Fruit fly (Drosophila melanogaster) whole organism, wandering third instar larva: ENCODE data around the gene CG14357.

Experiments used
- Abd-B ChIP-seq: fragments of >200 bp; optimal IDR thresholded peaks from 2 replicates; lab custom pipeline; 2017; ENCODE audit warnings: missing biosample characterization, missing genetic modification characterization
- CG9705 ChIP-seq: fragments of 200-800 bp; sonication (Bioruptor generic); optimal IDR thresholded peaks from 2 replicates; lab custom pipeline; 2018; ENCODE audit warnings: missing biosample characterization, mild to moderate bottlenecking, missing genetic modification characterization
- Dfd ChIP-seq: fragments of >200 bp; optimal IDR thresholded peaks from 2 replicates; lab custom pipeline; 2017; ENCODE audit warnings: missing biosample characterization, missing genetic modification characterization
- Dif ChIP-seq: fragments of 200-275, 200-300 bp; sonication (Bioruptor generic); optimal IDR thresholded peaks from 2 replicates; lab custom pipeline; 2018; ENCODE audit warnings: missing biosample characterization, missing genetic modification characterization; ENCODE audit not compliant: partially characterized antibody
- GATAd ChIP-seq: sonication (Bioruptor generic); optimal IDR thresholded peaks from 2 replicates; lab custom pipeline; 2016; ENCODE audit warnings: missing biosample characterization, missing genetic modification characterization
- HLH106 ChIP-seq: fragments of 200-800 bp; optimal IDR thresholded peaks from 3 replicates; lab custom pipeline; 2019; ENCODE audit warnings: missing biosample characterization, mild to moderate bottlenecking, missing genetic modification characterization, moderate library complexity
- Hnf4 ChIP-seq: fragments of 200-800 bp; sonication (Bioruptor generic); optimal IDR thresholded peaks from 2 replicates; lab custom pipeline; 2016; ENCODE audit warnings: missing biosample characterization, mild to moderate bottlenecking, missing genetic modification characterization
- Hr78 ChIP-seq: fragments of >200 bp; optimal IDR thresholded peaks from 2 replicates; lab custom pipeline; 2017; ENCODE audit warnings: missing biosample characterization, missing genetic modification characterization
- Hr83 ChIP-seq: fragments of 200-300 bp; sonication (Bioruptor generic); optimal IDR thresholded peaks from 2 replicates; lab custom pipeline; 2016; ENCODE audit warnings: missing biosample characterization, mild to moderate bottlenecking, missing genetic modification characterization, moderate library complexity; ENCODE audit not compliant: poor library complexity, severe bottlenecking
- Jra ChIP-seq: sonication (Bioruptor generic); optimal IDR thresholded peaks from 2 replicates; lab custom pipeline; 2016; ENCODE audit warnings: missing biosample characterization, missing genetic modification characterization
- Mio ChIP-seq: sonication (Bioruptor generic); optimal IDR thresholded peaks from 2 replicates; lab custom pipeline; 2016; ENCODE audit warnings: missing biosample characterization, missing genetic modification characterization
- Myc ChIP-seq: fragments of >200 bp; optimal IDR thresholded peaks from 2 replicates; lab custom pipeline; 2017
- N ChIP-seq: fragments of >200 bp; optimal IDR thresholded peaks from 2 replicates; lab custom pipeline; 2018; ENCODE audit warnings: missing biosample characterization, missing external identifiers, missing genetic modification characterization
- OdsH ChIP-seq: fragments of 200-800 bp; sonication (Bioruptor generic); optimal IDR thresholded peaks from 2 replicates; lab custom pipeline; 2016; ENCODE audit warnings: missing biosample characterization, mild to moderate bottlenecking, missing genetic modification characterization
- Rel ChIP-seq, 2 experiments: fragments of 200-800 bp; sonication (Bioruptor generic) in 1 of 2; optimal IDR thresholded peaks; 2 replicates in 1 of 2; 3 replicates in 1 of 2; lab custom pipeline; 2016 to 2019; ENCODE audit warnings: mild to moderate bottlenecking in 2 of 2, missing biosample characterization in 2 of 2, missing genetic modification characterization in 2 of 2, moderate library complexity in 1 of 2
- Sp1 ChIP-seq: fragments of 200-800 bp; sonication (Bioruptor generic); optimal IDR thresholded peaks from 3 replicates; lab custom pipeline; 2019; ENCODE audit warnings: missing biosample characterization, mild to moderate bottlenecking, missing genetic modification characterization, moderate library complexity
- Vsx2 ChIP-seq: fragments of 200-300, 225-300 bp; sonication (Bioruptor generic); optimal IDR thresholded peaks from 2 replicates; lab custom pipeline; 2018; ENCODE audit warnings: missing biosample characterization, missing genetic modification characterization; ENCODE audit not compliant: partially characterized antibody
- br ChIP-seq: fragments of 200-800 bp; sonication (Bioruptor generic); optimal IDR thresholded peaks from 2 replicates; lab custom pipeline; 2016; ENCODE audit warnings: missing biosample characterization, missing genetic modification characterization
- brk ChIP-seq: fragments of 200-800 bp; sonication (Bioruptor generic); optimal IDR thresholded peaks from 2 replicates; lab custom pipeline; 2016; ENCODE audit warnings: missing biosample characterization, mild to moderate bottlenecking, missing genetic modification characterization
- dl ChIP-seq, 2 experiments: fragments of 175-275, 200-275 bp in 1 of 2; fragments of 200-275 bp in 1 of 2; sonication (Bioruptor generic); optimal IDR thresholded peaks; lab custom pipeline; 2018; ENCODE audit warnings: mild to moderate bottlenecking in 2 of 2, missing biosample characterization in 2 of 2, missing genetic modification characterization in 2 of 2, moderate library complexity in 2 of 2; ENCODE audit not compliant: partially characterized antibody in 2 of 2, insufficient read depth in 1 of 2
- dsf ChIP-seq: sonication (Bioruptor generic); optimal IDR thresholded peaks from 2 replicates; lab custom pipeline; 2016; ENCODE audit warnings: missing biosample characterization, missing genetic modification characterization, borderline replicate concordance
- ey ChIP-seq: fragments of 200-800 bp; sonication (Bioruptor generic); optimal IDR thresholded peaks from 2 replicates; lab custom pipeline; 2016; ENCODE audit warnings: missing biosample characterization, missing genetic modification characterization
- foxo ChIP-seq, 2 experiments: fragments of 200-800 bp; sonication (Bioruptor generic); optimal IDR thresholded peaks; 2 replicates in 1 of 2; 3 replicates in 1 of 2; lab custom pipeline; 2016 to 2017; ENCODE audit warnings: missing biosample characterization in 2 of 2, missing genetic modification characterization in 2 of 2
- fru ChIP-seq: fragments of 200-800 bp; sonication (Bioruptor generic); optimal IDR thresholded peaks from 3 replicates; lab custom pipeline; 2016; ENCODE audit warnings: missing biosample characterization, mild to moderate bottlenecking, missing genetic modification characterization
- h ChIP-seq: fragments of 200-800 bp; sonication (Bioruptor generic); optimal IDR thresholded peaks from 3 replicates; lab custom pipeline; 2016; ENCODE audit warnings: missing biosample characterization, mild to moderate bottlenecking, missing genetic modification characterization
- jim ChIP-seq: fragments of 175-275, 200-325 bp; sonication (Bioruptor generic); optimal IDR thresholded peaks from 2 replicates; lab custom pipeline; 2016; ENCODE audit warnings: missing biosample characterization, mild to moderate bottlenecking, missing genetic modification characterization
- lola ChIP-seq: fragments of >200 bp; optimal IDR thresholded peaks from 2 replicates; lab custom pipeline; 2017; ENCODE audit warnings: missing biosample characterization, missing genetic modification characterization
- psq ChIP-seq: fragments of 200-800 bp; sonication (Bioruptor generic); optimal IDR thresholded peaks from 3 replicates; lab custom pipeline; 2017; ENCODE audit warnings: missing biosample characterization, mild to moderate bottlenecking, missing genetic modification characterization, moderate library complexity
- rgr ChIP-seq: fragments of 200-800 bp; sonication (Bioruptor generic); optimal IDR thresholded peaks from 3 replicates; lab custom pipeline; 2016; ENCODE audit warnings: missing biosample characterization, mild to moderate bottlenecking, missing genetic modification characterization
- sage ChIP-seq: fragments of 200-800 bp; sonication (Bioruptor generic); optimal IDR thresholded peaks from 2 replicates; lab custom pipeline; 2016; ENCODE audit warnings: missing biosample characterization, mild to moderate bottlenecking, missing genetic modification characterization
- tai ChIP-seq: sonication (Bioruptor generic); optimal IDR thresholded peaks from 2 replicates; lab custom pipeline; 2016; ENCODE audit warnings: missing biosample characterization, missing genetic modification characterization
- usp ChIP-seq: fragments of >200 bp; optimal IDR thresholded peaks from 2 replicates; lab custom pipeline; 2017; ENCODE audit warnings: missing biosample characterization, missing genetic modification characterization
- woc ChIP-seq: sonication (Bioruptor generic); optimal IDR thresholded peaks from 2 replicates; lab custom pipeline; 2016; ENCODE audit warnings: missing biosample characterization, mild to moderate bottlenecking, missing genetic modification characterization

The CG14357 gene

dm6 chr3R:14103022-14103421 lies 8.9 kb downstream of the CG14357 start, which contains the start of gene PK1-R:
TSS of gene PK1-R (minus strand) at chr3R:14103122.
- TF ChIP-seq brk (GFP tag; lab: Kevin White, UChicago) (no peak), dsf (no peak), usp (GFP tag; lab: Kevin White, UChicago) (no peak), rgr (no peak), Dfd (GFP tag; lab: Kevin White, UChicago) (no peak), sage (GFP tag; lab: Kevin White, UChicago) (no peak), fru (GFP tag; lab: Kevin White, UChicago) (no peak), dl (GFP tag; optimal IDR thresholded peaks at IDR 0.05; lab: Kevin White, UChicago; ENCODE audit: insufficient read depth in 1 of 2, partially characterized antibody in 2 of 2) (no peak), foxo (GFP tag; optimal IDR thresholded peaks at IDR 0.05; lab: Kevin White, UChicago) (no peak), Jra (no peak)

- TF ChIP-seq Abd-B (GFP tag; lab: Kevin White, UChicago) (no peak), CG9705 (GFP tag; lab: Kevin White, UChicago) (no peak), Hr83 (GFP tag; lab: Kevin White, UChicago) (no peak), usp (GFP tag; lab: Kevin White, UChicago) (no peak), rgr (no peak), HLH106 (tag; lab: Kevin White, UChicago) (no peak), Rel (GFP tag; optimal IDR thresholded peaks at IDR 0.05; lab: Kevin White, UChicago) (no peak), Rel (tag; optimal IDR thresholded peaks at IDR 0.05; lab: Kevin White, UChicago) (no peak), jim (GFP tag; lab: Kevin White, UChicago) (no peak), Hr78 (GFP tag; lab: Kevin White, UChicago) (no peak), foxo (GFP tag; optimal IDR thresholded peaks at IDR 0.05; lab: Kevin White, UChicago) (no peak), Sp1 (GFP tag; lab: Kevin White, UChicago) (no peak), Jra (no peak)
Measured at dm6 chr3R:14100962-14101361, 11.0 kb downstream of the CG14357 start.

dm6 chr3R:14098527-14099109 lies 13.3 kb downstream of the CG14357 start:
- TF ChIP-seq Vsx2 (peak; percentile 57), Sp1 (GFP tag; lab: Kevin White, UChicago) (no peak), Hr78 (GFP tag; lab: Kevin White, UChicago) (no peak), usp (GFP tag; lab: Kevin White, UChicago) (no peak), GATAd (GFP tag; lab: Kevin White, UChicago) (no peak), h (GFP tag; lab: Kevin White, UChicago) (no peak), ey (GFP tag; lab: Kevin White, UChicago) (no peak), tai (peak; percentile 3), N (no peak), dsf (no peak), brk (GFP tag; lab: Kevin White, UChicago) (no peak), Dif (peak; percentile 48), woc (no peak), Abd-B (GFP tag; lab: Kevin White, UChicago) (no peak), Rel (GFP tag; optimal IDR thresholded peaks at IDR 0.05; lab: Kevin White, UChicago) (no peak), Rel (tag; optimal IDR thresholded peaks at IDR 0.05; lab: Kevin White, UChicago) (no peak)

- TF ChIP-seq Sp1 (GFP tag; lab: Kevin White, UChicago) (no peak), jim (GFP tag; lab: Kevin White, UChicago) (no peak), psq (GFP tag; lab: Kevin White, UChicago) (no peak), Myc (no peak), Hnf4 (GFP tag; lab: Kevin White, UChicago) (no peak), tai (no peak), Rel (GFP tag; optimal IDR thresholded peaks at IDR 0.05; lab: Kevin White, UChicago) (no peak), Rel (tag; optimal IDR thresholded peaks at IDR 0.05; lab: Kevin White, UChicago) (no peak)
Measured at dm6 chr3R:14097980-14098379, 14.0 kb downstream of the CG14357 start, which contains the start of gene CG9920. TSS of gene CG9920 (minus strand) at chr3R:14098080.

- TF ChIP-seq CG9705 (GFP tag; lab: Kevin White, UChicago) (no peak), OdsH (GFP tag; lab: Kevin White, UChicago) (no peak), rgr (no peak), woc (no peak), h (GFP tag; lab: Kevin White, UChicago) (no peak), HLH106 (tag; lab: Kevin White, UChicago) (no peak), Rel (GFP tag; optimal IDR thresholded peaks at IDR 0.05; lab: Kevin White, UChicago) (no peak), Rel (tag; optimal IDR thresholded peaks at IDR 0.05; lab: Kevin White, UChicago) (no peak), Mio (no peak), br (GFP tag; lab: Kevin White, UChicago) (no peak), lola (GFP tag; lab: Kevin White, UChicago) (no peak), Vsx2 (no peak), GATAd (GFP tag; lab: Kevin White, UChicago) (no peak), fru (GFP tag; lab: Kevin White, UChicago) (no peak), foxo (GFP tag; optimal IDR thresholded peaks at IDR 0.05; lab: Kevin White, UChicago) (no peak), Dfd (GFP tag; lab: Kevin White, UChicago) (no peak)
- TF ChIP-seq, all 38 proteins: peak for 0
Measured at dm6 chr3R:14096792-14097191, 15.2 kb downstream of the CG14357 start, which contains the start of gene CCHa1. TSS of gene CCHa1 (minus strand) at chr3R:14096835.
